Fruit fly (Drosophila melanogaster): ENCODE results near the gene CG14933.

Gene CG14933

dm6 chr2L:11812781-11813664 is 29.6 kb upstream of the CG14933 start:
- TF ChIP-seq CG32006 (GFP tag; optimal IDR thresholded peaks at IDR 0.05) (peak; percentile 40), net (GFP tag; optimal IDR thresholded peaks at IDR 0.05) (no peak), CG6808 (GFP tag; optimal IDR thresholded peaks at IDR 0.05) (no peak), achi (GFP tag; optimal IDR thresholded peaks at IDR 0.05) (no peak), OdsH (GFP tag; optimal IDR thresholded peaks at IDR 0.05) (no peak), CG11294 (GFP tag; IDR thresholded peaks at IDR 0.05) (no peak), fd85E (GFP tag; optimal IDR thresholded peaks at IDR 0.05) (no peak), CG6854 (GFP tag; optimal IDR thresholded peaks at IDR 0.05) (no peak), cyc (GFP tag; optimal IDR thresholded peaks at IDR 0.05) (no peak), CG15336 (GFP tag; IDR thresholded peaks at IDR 0.05) (no peak), lz (GFP tag; optimal IDR thresholded peaks at IDR 0.05) (no peak), Eip78C (GFP tag) (peak; percentile 82), CG10631 (GFP tag; optimal IDR thresholded peaks at IDR 0.05) (no peak), Hr4 (GFP tag; optimal IDR thresholded peaks at IDR 0.05) (peak; percentile 12), CG8319 (GFP tag; optimal IDR thresholded peaks at IDR 0.05) (no peak)

DNA sequence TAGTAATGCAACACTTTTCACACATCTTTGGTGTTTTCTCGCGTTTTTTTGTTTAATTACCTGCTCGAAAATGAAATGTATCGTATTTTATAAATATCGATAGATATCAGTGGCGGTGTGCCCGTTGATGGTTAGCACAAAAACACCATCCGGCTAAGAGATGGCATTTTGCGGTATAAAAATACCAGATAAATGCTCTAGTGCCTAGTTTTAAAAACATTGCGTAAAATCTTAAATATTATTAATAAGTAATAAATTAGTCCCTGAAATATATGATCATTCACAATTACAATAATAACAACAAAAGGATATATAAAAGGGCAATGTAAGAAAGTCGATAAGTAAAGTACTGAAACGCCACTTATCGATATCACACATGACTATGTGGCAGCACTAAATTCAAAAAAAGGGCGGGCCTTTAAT is 29.0 kb upstream of the CG14933 start, which contains the start of gene CycY:
Gene CycY (minus strand): TSS at position 116 of the 423 bp plus-strand sequence.
- TF ChIP-seq CG6163 (GFP tag; IDR thresholded peaks at IDR 0.05) (no peak), CG11294 (GFP tag; IDR thresholded peaks at IDR 0.05) (no peak), Eip78C (GFP tag) (peak; percentile 71), Hr4 (GFP tag; optimal IDR thresholded peaks at IDR 0.05) (peak; percentile 5), svp (GFP tag) (peak; percentile 45), CG16779 (tag; optimal IDR thresholded peaks at IDR 0.05) (no peak), cyc (GFP tag; optimal IDR thresholded peaks at IDR 0.05) (no peak), CG8632 (GFP tag; optimal IDR thresholded peaks at IDR 0.05) (no peak), CG15336 (GFP tag; IDR thresholded peaks at IDR 0.05) (no peak), CG7368 (GFP tag; optimal IDR thresholded peaks at IDR 0.05) (no peak), Met (GFP tag; optimal IDR thresholded peaks at IDR 0.05) (no peak), Hr38 (GFP tag; optimal IDR thresholded peaks at IDR 0.05) (no peak)

dm6 chr2L:11816376-11816775 is 26.3 kb upstream of the CG14933 start:
- TF ChIP-seq spab (GFP tag; optimal IDR thresholded peaks at IDR 0.05), result peak; percentile 75
- TF ChIP-seq Eip93F (GFP tag; optimal IDR thresholded peaks at IDR 0.05), result no peak
- TF ChIP-seq CG34406 (GFP tag; optimal IDR thresholded peaks at IDR 0.05), result peak; percentile 46
- peak; percentile 69 for TF ChIP-seq Eip75B (GFP tag; optimal IDR thresholded peaks at IDR 0.05)
- peak; percentile 94 for TF ChIP-seq Eip78C (GFP tag)
- TF ChIP-seq CG6854 (GFP tag; optimal IDR thresholded peaks at IDR 0.05), result peak; percentile 81
- TF ChIP-seq CG4318 (GFP tag; optimal IDR thresholded peaks at IDR 0.05), result peak; percentile 46
- peak; percentile 86 for TF ChIP-seq CG6163 (GFP tag; IDR thresholded peaks at IDR 0.05)
- peak; percentile 40 for TF ChIP-seq CG31627 (GFP tag; optimal IDR thresholded peaks at IDR 0.05)
- TF ChIP-seq CG6808 (GFP tag; optimal IDR thresholded peaks at IDR 0.05), result peak; percentile 75
- peak; percentile 79 for TF ChIP-seq eg (GFP tag; IDR thresholded peaks at IDR 0.05)
- TF ChIP-seq CG8319 (GFP tag; optimal IDR thresholded peaks at IDR 0.05), result peak; percentile 44
- TF ChIP-seq CG11294 (GFP tag; IDR thresholded peaks at IDR 0.05), result peak; percentile 55
- peak; percentile 50 for TF ChIP-seq acj6 (GFP tag; optimal IDR thresholded peaks at IDR 0.05)
- TF ChIP-seq Sox102F (GFP tag; optimal IDR thresholded peaks at IDR 0.05), result no peak
- peak; percentile 75 for TF ChIP-seq CG1621 (tag; optimal IDR thresholded peaks at IDR 0.05)
- TF ChIP-seq Sox14 (GFP tag; optimal IDR thresholded peaks at IDR 0.05), result no peak
- peak; percentile 27; the same call in 1 of the 3 replicates for TF ChIP-seq CG8119 (GFP tag; IDR thresholded peaks at IDR 0.05)
- peak; percentile 88 for TF ChIP-seq CG3919 (GFP tag; optimal IDR thresholded peaks at IDR 0.05)
- peak; percentile 24; the same call in 1 of the 2 replicates for TF ChIP-seq Gug (GFP tag; IDR thresholded peaks at IDR 0.05)
- peak; percentile 25 for TF ChIP-seq Blimp-1 (GFP tag; optimal IDR thresholded peaks at IDR 0.05)
- no peak for TF ChIP-seq Hr4 (GFP tag; optimal IDR thresholded peaks at IDR 0.05)
- TF ChIP-seq CG6792 (GFP tag; optimal IDR thresholded peaks at IDR 0.05), result peak; percentile 52
- TF ChIP-seq fd85E (GFP tag; optimal IDR thresholded peaks at IDR 0.05), result peak; percentile 20
- no peak for TF ChIP-seq dac (GFP tag; optimal IDR thresholded peaks at IDR 0.05)
- peak; percentile 59 for TF ChIP-seq cyc (GFP tag; optimal IDR thresholded peaks at IDR 0.05)
- TF ChIP-seq Met (GFP tag; optimal IDR thresholded peaks at IDR 0.05), result peak; percentile 59
- peak; percentile 38 for TF ChIP-seq lz (GFP tag; optimal IDR thresholded peaks at IDR 0.05)
- TF ChIP-seq vri (GFP tag; optimal IDR thresholded peaks at IDR 0.05), result peak; percentile 17
- TF ChIP-seq Ets96B (tag; optimal IDR thresholded peaks at IDR 0.05), result peak; percentile 47
- TF ChIP-seq esn (GFP tag; optimal IDR thresholded peaks at IDR 0.05), result peak; percentile 53
- TF ChIP-seq CG3032 (tag; optimal IDR thresholded peaks at IDR 0.05), result peak; percentile 62
- TF ChIP-seq CG32006 (GFP tag; optimal IDR thresholded peaks at IDR 0.05), result peak; percentile 47
- peak; percentile 62 for TF ChIP-seq achi (GFP tag; optimal IDR thresholded peaks at IDR 0.05)
- TF ChIP-seq Ets21C (GFP tag; optimal IDR thresholded peaks at IDR 0.05), result no peak
- peak; percentile 66 for TF ChIP-seq pdm3 (GFP tag; optimal IDR thresholded peaks at IDR 0.05)
